Worm (Caenorhabditis elegans) whole organism, L4 larva: ENCODE measurements around the gene str-41.

ENCODE experiments used
- F26F4.8 ChIP-seq: fragments of 200-800 bp; sonication (Bioruptor generic); conservative IDR thresholded peaks from 2 replicates; pipeline ENCODE4 v1.3.6; 2022; ENCODE audit warnings: missing genetic modification characterization, missing compliant biosample characterization
- F37D6.2 ChIP-seq: sonication (generic microtip); optimal IDR thresholded peaks from 2 replicates; lab custom pipeline; 2016; ENCODE audit warnings: mild to moderate bottlenecking, missing genetic modification characterization, missing compliant biosample characterization
- T26A8.4 ChIP-seq: fragments of 200-800 bp; sonication (Bioruptor generic); IDR thresholded peaks from 2 replicates; pipeline ENCODE4 v1.3.6; 2022; ENCODE audit warnings: missing genetic modification characterization, missing compliant biosample characterization
- Y5F2A.4 ChIP-seq: fragments of 200-800 bp; sonication (Bioruptor generic); optimal IDR thresholded peaks from 2 replicates; lab custom pipeline; 2018; ENCODE audit warnings: mild to moderate bottlenecking, missing genetic modification characterization, missing compliant biosample characterization
- aha-1 ChIP-seq: fragments of 150-350 bp; peaks from one replicate; lab custom pipeline; 2014; ENCODE audit warnings: missing biosample characterization, missing genetic modification characterization
- ama-1 ChIP-seq: fragments of 150-350 bp; optimal IDR thresholded peaks from 2 replicates; lab custom pipeline; 2014; ENCODE audit warnings: inconsistent platforms, mixed read lengths
- ceh-20 ChIP-seq: fragments of 200-800 bp; sonication (Bioruptor generic); IDR thresholded peaks from 2 replicates; pipeline ENCODE4 v1.3.6; 2022; ENCODE audit warnings: missing genetic modification reagents, missing genetic modification characterization, missing compliant biosample characterization
- ceh-28 ChIP-seq: fragments of 150-350 bp; optimal IDR thresholded peaks from 2 replicates; lab custom pipeline; 2014; ENCODE audit warnings: missing biosample characterization, missing genetic modification reagents, missing genetic modification characterization
- ceh-32 ChIP-seq: sonication (generic microtip); optimal IDR thresholded peaks from 2 replicates; lab custom pipeline; 2016; ENCODE audit warnings: mild to moderate bottlenecking, missing genetic modification characterization, missing compliant biosample characterization; ENCODE audit not compliant: poor library complexity
- ceh-44 ChIP-seq: fragments of 200-800 bp; sonication (Bioruptor generic); IDR thresholded peaks from 2 replicates; pipeline ENCODE4 v1.3.6; 2022; ENCODE audit warnings: missing genetic modification reagents, missing genetic modification characterization, missing compliant biosample characterization
- ceh-62 ChIP-seq: sonication (generic microtip); optimal IDR thresholded peaks from 2 replicates; lab custom pipeline; 2017; ENCODE audit warnings: missing biosample characterization, missing genetic modification characterization
- ceh-82 ChIP-seq: sonication (generic microtip); optimal IDR thresholded peaks from 2 replicates; lab custom pipeline; 2017; ENCODE audit warnings: missing biosample characterization, missing genetic modification characterization
- ctbp-1 ChIP-seq: fragments of 200-800 bp; sonication (Bioruptor generic); IDR thresholded peaks from 2 replicates; pipeline ENCODE4 v1.3.6; 2022; ENCODE audit warnings: missing genetic modification reagents, missing genetic modification characterization, missing compliant biosample characterization
- daf-16 ChIP-seq, 3 experiments: sonication (generic microtip); optimal IDR thresholded peaks; 2 replicates each; lab custom pipeline; 2016 to 2017; ENCODE audit warnings: missing genetic modification characterization in 3 of 3, missing genetic modification reagents in 3 of 3, mild to moderate bottlenecking in 2 of 3, missing compliant biosample characterization in 2 of 3, missing biosample characterization in 1 of 3, moderate library complexity in 1 of 3
- dpl-1 ChIP-seq: fragments of 150-350 bp; optimal IDR thresholded peaks from 2 replicates; lab custom pipeline; 2014; ENCODE audit warnings: missing biosample characterization, missing genetic modification reagents, missing genetic modification characterization
- dve-1 ChIP-seq: sonication (generic microtip); optimal IDR thresholded peaks from 2 replicates; lab custom pipeline; 2017; ENCODE audit warnings: antibody characterized with exemption, mild to moderate bottlenecking, missing genetic modification characterization, missing compliant biosample characterization; ENCODE audit not compliant: insufficient read depth
- egl-27 ChIP-seq: sonication (generic microtip); optimal IDR thresholded peaks from 3 replicates; lab custom pipeline; 2017; ENCODE audit warnings: missing biosample characterization, missing genetic modification reagents, missing genetic modification characterization
- hif-1 ChIP-seq, 2 experiments: sonication (generic microtip); optimal IDR thresholded peaks; 2 replicates each; lab custom pipeline; 2016 to 2017; ENCODE audit warnings: missing compliant biosample characterization in 2 of 2, missing genetic modification characterization in 2 of 2, missing genetic modification reagents in 2 of 2, missing genotype in 2 of 2, mild to moderate bottlenecking in 1 of 2
- hlh-30 ChIP-seq: sonication (generic microtip); optimal IDR thresholded peaks from 2 replicates; lab custom pipeline; 2017; ENCODE audit warnings: antibody characterized with exemption, mild to moderate bottlenecking, missing genetic modification characterization, missing compliant biosample characterization; ENCODE audit not compliant: insufficient read depth
- hmg-1.1 ChIP-seq: fragments of 200-800 bp; sonication (Bioruptor generic); IDR thresholded peaks from 2 replicates; pipeline ENCODE4 v1.3.6; 2022; ENCODE audit warnings: missing genetic modification reagents, missing genetic modification characterization, missing compliant biosample characterization
- jun-1 ChIP-seq: fragments of 150-350 bp; optimal IDR thresholded peaks from 2 replicates; lab custom pipeline; 2014; ENCODE audit warnings: missing biosample characterization, missing genetic modification reagents, missing genetic modification characterization
- lin-1 ChIP-seq: fragments of 200-800 bp; sonication (Bioruptor generic); IDR thresholded peaks from 2 replicates; pipeline ENCODE4 v1.3.6; 2022; ENCODE audit warnings: missing genetic modification reagents, missing genetic modification characterization, missing compliant biosample characterization
- lin-13 ChIP-seq: fragments of 150-350 bp; optimal IDR thresholded peaks from 2 replicates; lab custom pipeline; 2014; ENCODE audit warnings: missing biosample characterization, missing genetic modification reagents, missing genetic modification characterization
- lin-15B ChIP-seq: fragments of 150-350 bp; sonication (generic microtip); optimal IDR thresholded peaks from 3 replicates; lab custom pipeline; 2014; ENCODE audit warnings: missing biosample characterization, missing genetic modification characterization
- lin-29 ChIP-seq: fragments of 200-800 bp; sonication (Bioruptor generic); IDR thresholded peaks from 2 replicates; pipeline ENCODE4 v1.3.6; 2022; ENCODE audit warnings: missing genetic modification reagents, missing genetic modification characterization, missing compliant biosample characterization
- lin-39 ChIP-seq: fragments of 150-350 bp; optimal IDR thresholded peaks from 2 replicates; lab custom pipeline; 2014; ENCODE audit warnings: missing biosample characterization, missing genetic modification reagents, missing genetic modification characterization
- lsy-2 ChIP-seq, 2 experiments: fragments of 150-350 bp in 1 of 2; sonication (generic microtip) in 1 of 2; optimal IDR thresholded peaks; 2 replicates each; lab custom pipeline; 2014 to 2017; ENCODE audit warnings: missing biosample characterization in 2 of 2, missing genetic modification characterization in 2 of 2
- mdl-1 ChIP-seq, 2 experiments: fragments of 150-350 bp in 1 of 2; sonication (generic microtip) in 1 of 2; optimal IDR thresholded peaks; 2 replicates each; lab custom pipeline; 2014 to 2017; ENCODE audit warnings: missing biosample characterization in 2 of 2, missing genetic modification characterization in 2 of 2
- mxl-2 ChIP-seq: fragments of 200-800 bp; sonication (Bioruptor generic); conservative IDR thresholded peaks from 2 replicates; pipeline ENCODE4 v1.3.6; 2022; ENCODE audit warnings: missing genetic modification reagents, missing genetic modification characterization, missing compliant biosample characterization
- mxl-3 ChIP-seq: fragments of 200-800 bp; sonication (Bioruptor generic); optimal IDR thresholded peaks from 2 replicates; lab custom pipeline; 2018; ENCODE audit warnings: mild to moderate bottlenecking, missing genetic modification characterization, missing compliant biosample characterization
- nhr-11 ChIP-seq: fragments of 150-350 bp; optimal IDR thresholded peaks from 2 replicates; lab custom pipeline; 2014; ENCODE audit warnings: missing biosample characterization, missing genetic modification characterization
- nhr-111 ChIP-seq: fragments of 200-800 bp; sonication (Bioruptor generic); optimal IDR thresholded peaks from 2 replicates; lab custom pipeline; 2018; ENCODE audit warnings: mild to moderate bottlenecking, missing genetic modification characterization, missing compliant biosample characterization
- nhr-237 ChIP-seq: sonication (generic microtip); optimal IDR thresholded peaks from 2 replicates; lab custom pipeline; 2017; ENCODE audit warnings: missing biosample characterization, missing genetic modification characterization
- nhr-28 ChIP-seq: fragments of 150-350 bp; optimal IDR thresholded peaks from 2 replicates; lab custom pipeline; 2014; ENCODE audit warnings: missing biosample characterization, missing genetic modification characterization
- nhr-42 ChIP-seq: fragments of 200-800 bp; sonication (Bioruptor generic); IDR thresholded peaks from 2 replicates; pipeline ENCODE4 v1.3.6; 2022; ENCODE audit warnings: missing genetic modification characterization, missing compliant biosample characterization
- nhr-48 ChIP-seq: sonication (generic microtip); optimal IDR thresholded peaks from 2 replicates; lab custom pipeline; 2016; ENCODE audit warnings: mild to moderate bottlenecking, missing genetic modification characterization, missing compliant biosample characterization
- nhr-77 ChIP-seq: fragments of 150-350 bp; optimal IDR thresholded peaks from 2 replicates; lab custom pipeline; 2014; ENCODE audit warnings: missing biosample characterization, missing genetic modification characterization
- pha-4 ChIP-seq, 2 experiments: fragments of 150-350 bp in 1 of 2; fragments of 200-800 bp in 1 of 2; sonication (Bioruptor generic) in 1 of 2; IDR thresholded peaks in 1 of 2; optimal IDR thresholded peaks in 1 of 2; 2 replicates each; pipeline versions ENCODE4 v1.3.6 to Lab custom; 2014 to 2022; ENCODE audit warnings: missing genetic modification characterization in 2 of 2, missing genetic modification reagents in 2 of 2, missing biosample characterization in 1 of 2, missing compliant biosample characterization in 1 of 2
- rbr-2 ChIP-seq: sonication (generic microtip); optimal IDR thresholded peaks from 2 replicates; lab custom pipeline; 2016; ENCODE audit warnings: missing genotype, missing genetic modification characterization, missing compliant biosample characterization
- set-16 ChIP-seq: fragments of 200-800 bp; sonication (Bioruptor generic); IDR thresholded peaks from 2 replicates; pipeline ENCODE4 v1.3.6; 2022; ENCODE audit warnings: missing genetic modification reagents, missing genetic modification characterization, missing compliant biosample characterization
- skn-1 ChIP-seq: fragments of 150-350 bp; optimal IDR thresholded peaks from 2 replicates; lab custom pipeline; 2014; ENCODE audit warnings: missing biosample characterization, missing genetic modification characterization
- snpc-1.2 ChIP-seq: fragments of 200-800 bp; sonication (Bioruptor generic); IDR thresholded peaks from 2 replicates; pipeline ENCODE4 v1.3.6; 2022; ENCODE audit warnings: missing genetic modification reagents, missing genetic modification characterization, missing compliant biosample characterization
- spr-1 ChIP-seq: sonication (generic microtip); optimal IDR thresholded peaks from 2 replicates; lab custom pipeline; 2016; ENCODE audit warnings: mild to moderate bottlenecking, missing genetic modification characterization, missing compliant biosample characterization
- zfp-3 ChIP-seq: fragments of 200-800 bp; sonication (Bioruptor generic); conservative IDR thresholded peaks from 2 replicates; pipeline ENCODE4 v1.3.6; 2022; ENCODE audit warnings: missing genetic modification reagents, missing genetic modification characterization, missing compliant biosample characterization
- ztf-11 ChIP-seq: fragments of 150-350 bp; optimal IDR thresholded peaks from 2 replicates; lab custom pipeline; 2014; ENCODE audit warnings: missing biosample characterization, missing genetic modification characterization

Gene str-41

ce11 chrV:7434805-7435363, 23.1 kb downstream of the str-41 start (continued):
- TF ChIP-seq egl-27 (tag; lab: Kevin White, UChicago) (no peak), set-16 (GFP tag; lab: Robert Waterston, UW) (no peak), dpl-1 (GFP tag; lab: Kevin White, UChicago) (peak; percentile 24), lin-15B (no peak), nhr-111 (GFP tag; lab: Kevin White, UChicago) (no peak), lin-13 (GFP tag; lab: Kevin White, UChicago) (no peak), T26A8.4 (peak; percentile 11; the same call in 1 of the 2 replicates), nhr-42 (no peak), nhr-237 (tag; lab: Kevin White, UChicago) (no peak), nhr-11 (peak; percentile 32), ceh-62 (no peak), ceh-32 (tag; lab: Kevin White, UChicago) (no peak), ctbp-1 (GFP tag; lab: Robert Waterston, UW) (no peak), lsy-2 (tag; optimal IDR thresholded peaks at IDR 0.05; lab: Kevin White, UChicago) (peak in 1 of 2 experiments; percentile 68), ama-1 (lab: Kevin White, UChicago) (peak; percentile 78), ceh-28 (no peak), hlh-30 (tag; lab: Kevin White, UChicago) (peak; percentile 87), daf-16 (GFP tag; optimal IDR thresholded peaks at IDR 0.05; lab: Kevin White, UChicago) (no peak), daf-16 (tag; optimal IDR thresholded peaks at IDR 0.05; lab: Kevin White, UChicago) (peak; percentile 62), nhr-28 (tag; lab: Kevin White, UChicago) (peak; percentile 44), nhr-48 (tag; lab: Kevin White, UChicago) (peak; percentile 56), mxl-2 (GFP tag; lab: Robert Waterston, UW) (peak; percentile 39; the same call in 1 of the 2 replicates), pha-4 (GFP tag; IDR thresholded peaks at IDR 0.05; lab: Robert Waterston, UW) (no peak), pha-4 (tag; optimal IDR thresholded peaks at IDR 0.05; lab: Kevin White, UChicago) (peak; percentile 2), spr-1 (tag; lab: Kevin White, UChicago) (no peak), nhr-77 (tag; lab: Kevin White, UChicago) (peak; percentile 52), F26F4.8 (no peak), zfp-3 (GFP tag; lab: Robert Waterston, UW) (0 out of 2 replicates have a peak, but pooled peaks have one; percentile 28), ceh-20 (GFP tag; lab: Robert Waterston, UW) (peak; percentile 50; the same call in 1 of the 2 replicates), aha-1 (tag; lab: Kevin White, UChicago) (no peak), lin-39 (tag; lab: Kevin White, UChicago) (no peak), ztf-11 (tag; lab: Kevin White, UChicago) (no peak), dve-1 (tag; lab: Kevin White, UChicago) (peak; percentile 64), ceh-44 (GFP tag; lab: Robert Waterston, UW) (no peak), skn-1 (tag; lab: Kevin White, UChicago) (no peak)
- TF ChIP-seq, all 104 proteins: peak for 25

- TF ChIP-seq hmg-1.1 (GFP tag; lab: Robert Waterston, UW) (0 out of 2 replicates have a peak, but pooled peaks have one; percentile 28), hif-1 (tag; optimal IDR thresholded peaks at IDR 0.05; lab: Kevin White, UChicago) (peak in 1 of 2 experiments; percentile 41), mdl-1 (tag; optimal IDR thresholded peaks at IDR 0.05; lab: Kevin White, UChicago) (peak in 1 of 2 experiments; percentile 3), dpl-1 (GFP tag; lab: Kevin White, UChicago) (no peak), ceh-82 (tag; lab: Kevin White, UChicago) (no peak), ztf-11 (tag; lab: Kevin White, UChicago) (no peak), lin-13 (GFP tag; lab: Kevin White, UChicago) (no peak), Y5F2A.4 (GFP tag; lab: Kevin White, UChicago) (no peak), snpc-1.2 (no peak), ama-1 (lab: Kevin White, UChicago) (peak; percentile 74), F37D6.2 (no peak), hlh-30 (tag; lab: Kevin White, UChicago) (peak; percentile 33), lsy-2 (tag; optimal IDR thresholded peaks at IDR 0.05; lab: Kevin White, UChicago) (no peak), nhr-11 (no peak), rbr-2 (no peak), lin-1 (GFP tag; lab: Robert Waterston, UW) (no peak), nhr-237 (tag; lab: Kevin White, UChicago) (no peak), zfp-3 (GFP tag; lab: Robert Waterston, UW) (0 out of 2 replicates have a peak, but pooled peaks have one; percentile 22), ceh-44 (GFP tag; lab: Robert Waterston, UW) (no peak), dve-1 (tag; lab: Kevin White, UChicago) (peak; percentile 15), mxl-3 (GFP tag; lab: Kevin White, UChicago) (no peak), aha-1 (tag; lab: Kevin White, UChicago) (peak; percentile 97), jun-1 (tag; lab: Kevin White, UChicago) (no peak), lin-29 (GFP tag; lab: Robert Waterston, UW) (no peak)
Observed at ce11 chrV:7435376-7436204, 23.8 kb downstream of the str-41 start, which contains the start of the genes ddo-2 and F25E5.8. ddo-2 (minus strand) TSS chrV:7435705. F25E5.8 (plus strand) TSS chrV:7435930.
